Worm (Caenorhabditis elegans): ENCODE results near the gene srv-6.

The srv-6 gene

DNA sequence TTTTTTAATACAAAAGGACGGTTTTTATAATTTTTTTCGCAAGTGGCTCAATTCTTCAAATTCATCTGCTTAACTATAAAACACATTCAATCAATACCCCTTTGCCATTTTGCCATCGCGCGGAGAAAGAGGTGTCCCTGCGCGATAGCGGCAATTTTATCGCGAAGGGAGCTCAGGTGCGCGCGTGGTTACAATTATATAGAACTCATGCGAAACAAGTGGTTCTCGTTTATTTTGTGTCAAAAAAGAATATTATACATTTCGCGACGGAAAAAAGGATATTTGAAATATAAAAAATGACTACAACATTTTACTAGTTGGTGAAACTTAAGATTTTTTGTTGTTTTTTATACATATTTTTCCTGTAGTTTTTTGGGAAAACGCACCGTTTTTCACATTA lies 47.7 kb upstream of the srv-6 start (continued):
- TF ChIP-seq zfh-2 (GFP tag; conservative IDR thresholded peaks at IDR 0.05) (peak; percentile 95), madf-3 (GFP tag; IDR thresholded peaks at IDR 0.05) (peak; percentile 90), unc-130 (GFP tag; optimal IDR thresholded peaks at IDR 0.05) (peak; percentile 0), T26A5.8 (tag; optimal IDR thresholded peaks at IDR 0.05) (no peak), gei-17 (GFP tag; optimal IDR thresholded peaks at IDR 0.05) (peak; percentile 98), dpl-1 (GFP tag; optimal IDR thresholded peaks at IDR 0.05) (no peak), let-607 (tag; optimal IDR thresholded peaks at IDR 0.05) (peak; percentile 75 to 94), mxl-1 (tag; optimal IDR thresholded peaks at IDR 0.05) (no peak), Y56A3A.18 (GFP tag; IDR thresholded peaks at IDR 0.05) (peak; percentile 100), sdz-38 (tag; optimal IDR thresholded peaks at IDR 0.05) (no peak), die-1 (tag; optimal IDR thresholded peaks at IDR 0.05) (peak; percentile 80), dpff-1 (tag; optimal IDR thresholded peaks at IDR 0.05) (peak; percentile 96), tlf-1 (GFP tag; optimal IDR thresholded peaks at IDR 0.05) (peak; percentile 99), sptf-2 (GFP tag; optimal IDR thresholded peaks at IDR 0.05) (peak; percentile 43), egl-44 (GFP tag; IDR thresholded peaks at IDR 0.05) (peak; percentile 96), hmg-20 (GFP tag; IDR thresholded peaks at IDR 0.05) (peak; percentile 97), repo-1 (tag; optimal IDR thresholded peaks at IDR 0.05) (peak; percentile 98), nfya-1 (tag; optimal IDR thresholded peaks at IDR 0.05; ENCODE audit: borderline replicate concordance, insufficient read depth) (no peak), F55B11.4 (tag; optimal IDR thresholded peaks at IDR 0.05; ENCODE audit: borderline replicate concordance, insufficient read depth) (no peak), lsl-1 (GFP tag; optimal IDR thresholded peaks at IDR 0.05) (no peak), F57A8.1 (GFP tag; optimal IDR thresholded peaks at IDR 0.05) (peak; percentile 64), rpc-1 (optimal IDR thresholded peaks at IDR 0.05) (peak; percentile 14), rpc-1 (tag; optimal IDR thresholded peaks at IDR 0.05) (no peak), ztf-25 (GFP tag; IDR thresholded peaks at IDR 0.05) (no peak), bed-1 (GFP tag; IDR thresholded peaks at IDR 0.05) (0 out of 2 replicates have a peak, but pooled peaks have one; percentile 83), ccch-3 (GFP tag; optimal IDR thresholded peaks at IDR 0.05) (peak; percentile 87), F37B4.10 (GFP tag; IDR thresholded peaks at IDR 0.05) (peak; percentile 97), lin-54 (GFP tag; optimal IDR thresholded peaks at IDR 0.05) (peak; percentile 91), K11D2.4 (GFP tag; IDR thresholded peaks at IDR 0.05) (peak; percentile 99), attf-5 (GFP tag; optimal IDR thresholded peaks at IDR 0.05) (peak; percentile 54), cebp-2 (GFP tag; IDR thresholded peaks at IDR 0.05) (peak; percentile 99), snpc-3.4 (tag; optimal IDR thresholded peaks at IDR 0.05) (peak; percentile 12), snpc-1.3 (tag; optimal IDR thresholded peaks at IDR 0.05; ENCODE audit: insufficient read depth) (peak; percentile 75), bed-2 (GFP tag; IDR thresholded peaks at IDR 0.05) (no peak), nfya-2 (GFP tag; IDR thresholded peaks at IDR 0.05) (0 out of 2 replicates have a peak, but pooled peaks have one; percentile 28), let-526 (GFP tag; IDR thresholded peaks at IDR 0.05) (peak; percentile 97), hsf-1 (GFP tag; IDR thresholded peaks at IDR 0.05) (0 out of 2 replicates have a peak, but pooled peaks have one; percentile 28), ztf-3 (GFP tag; optimal IDR thresholded peaks at IDR 0.05) (peak; percentile 90), nhr-179 (tag; optimal IDR thresholded peaks at IDR 0.05) (peak; percentile 80), ztf-22 (GFP tag; optimal IDR thresholded peaks at IDR 0.05) (peak; percentile 63), F39B2.1 (GFP tag; IDR thresholded peaks at IDR 0.05) (peak; percentile 64; the same call in 1 of the 2 replicates)
